ENCODE assay signal across 4 fruit fly cellular contexts in the genomic region with DNA sequence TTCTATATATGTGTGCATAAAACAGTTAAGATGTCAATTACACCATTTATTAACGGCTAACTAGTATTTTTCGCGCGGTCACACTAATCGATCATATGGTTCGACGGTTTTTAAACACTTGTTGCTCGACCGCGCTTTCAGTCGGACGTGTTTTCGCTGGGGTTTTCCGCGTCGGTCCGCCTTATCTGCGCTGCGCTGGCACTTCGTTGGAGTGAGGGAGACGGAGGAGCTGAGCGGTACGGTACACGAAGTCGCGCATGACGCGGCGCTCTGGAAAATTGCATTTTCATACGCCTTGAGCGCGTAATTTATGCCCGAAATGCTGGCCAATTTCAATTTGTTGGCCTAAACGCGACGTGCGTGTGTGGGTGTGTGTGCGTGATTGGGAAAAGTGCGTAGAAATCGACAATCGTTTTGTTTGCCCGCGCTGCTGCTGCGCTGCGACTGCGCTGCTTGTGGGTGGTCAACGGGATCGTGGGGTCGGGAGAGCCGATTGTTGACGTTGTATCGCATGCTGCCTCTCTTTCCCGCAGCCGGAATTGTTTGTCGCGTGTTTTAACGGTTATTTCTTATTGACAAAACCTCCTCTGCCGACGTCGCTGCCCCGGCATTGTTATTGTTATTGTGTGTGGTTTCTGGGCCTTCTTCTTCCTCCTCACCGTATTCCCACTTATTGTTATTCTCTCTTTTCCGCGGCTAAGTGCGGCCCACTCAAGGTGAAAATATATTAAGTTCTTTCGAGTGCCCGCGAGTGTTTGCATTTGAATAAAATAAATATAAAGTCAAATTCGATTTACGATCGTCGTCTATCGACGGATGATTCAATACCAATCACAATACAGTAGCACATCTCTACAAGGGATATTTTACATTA.
TF ChIP-seq lines count a peak whose summit lies in the region.

Gene Itpr, plus strand, starts transcription at position 116 of the 874 bp plus-strand sequence.

TF ChIP-seq in whole organism, adult, 20 proteins besides CTCF, POLR2A, EP300 and RAD21 (continued from another document):
- TF ChIP-seq CG5204 (GFP tag; optimal IDR thresholded peaks at IDR 0.05; lab: Kevin White, UChicago) = no peak
- TF ChIP-seq CG1620 (GFP tag; optimal IDR thresholded peaks at IDR 0.05; lab: Kevin White, UChicago) = no peak
- no peak for TF ChIP-seq CG14711 (tag; optimal IDR thresholded peaks at IDR 0.05; lab: Kevin White, UChicago)
- TF ChIP-seq Crg-1 (GFP tag; optimal IDR thresholded peaks at IDR 0.05; lab: Kevin White, UChicago) = peak; percentile 14
- TF ChIP-seq Hr96 (GFP tag; optimal IDR thresholded peaks at IDR 0.05; lab: Kevin White, UChicago) = no peak

TF ChIP-seq in whole organism, embryonic, 481 proteins besides CTCF, POLR2A, EP300 and RAD21 (continued from another document and continues in another):
- TF ChIP-seq hb (GFP tag; IDR thresholded peaks at IDR 0.05; lab: Robert Waterston, UW; ENCODE audit: partially characterized antibody) = 0 out of 3 replicates have a peak, but pooled peaks have one; percentile 45
- 0 out of 2 replicates have a peak, but pooled peaks have one; percentile 18 for TF ChIP-seq CG6272 (GFP tag; IDR thresholded peaks at IDR 0.05; lab: Robert Waterston, UW)
- TF ChIP-seq E2f2 (GFP tag; IDR thresholded peaks at IDR 0.05; lab: Robert Waterston, UW) = peak; percentile 34; the same call in 1 of the 2 replicates
- 0 out of 2 replicates have a peak, but pooled peaks have one; percentile 20 for TF ChIP-seq stc (GFP tag; IDR thresholded peaks at IDR 0.05; lab: Robert Waterston, UW)
- peak; percentile 1 for TF ChIP-seq Fer1 (GFP tag; optimal IDR thresholded peaks at IDR 0.05; lab: Kevin White, UChicago)
- no peak for TF ChIP-seq lbe (GFP tag; optimal IDR thresholded peaks at IDR 0.05; lab: Kevin White, UChicago)
- no peak for TF ChIP-seq CG4404 (GFP tag; IDR thresholded peaks at IDR 0.05; lab: Robert Waterston, UW)
- no peak for TF ChIP-seq CG7786 (GFP tag; optimal IDR thresholded peaks at IDR 0.05; lab: Kevin White, UChicago)
- TF ChIP-seq sc (optimal IDR thresholded peaks at IDR 0.05; lab: Kevin White, UChicago) = no peak
- TF ChIP-seq sc (GFP tag; optimal IDR thresholded peaks at IDR 0.05; lab: Kevin White, UChicago) = no peak
- no peak for TF ChIP-seq CG17359 (tag; optimal IDR thresholded peaks at IDR 0.05; lab: Kevin White, UChicago)
- TF ChIP-seq grau (tag; optimal IDR thresholded peaks at IDR 0.05; lab: Kevin White, UChicago) = peak; percentile 68
- peak; percentile 57 for TF ChIP-seq sug (tag; optimal IDR thresholded peaks at IDR 0.05; lab: Kevin White, UChicago)
- TF ChIP-seq CG17829 (tag; optimal IDR thresholded peaks at IDR 0.05; lab: Kevin White, UChicago) = peak; percentile 16
- peak; percentile 62; the same call in 2 of the 3 replicates for TF ChIP-seq ci (GFP tag; IDR thresholded peaks at IDR 0.05; lab: Robert Waterston, UW)
- TF ChIP-seq ftz-f1 (GFP tag; optimal IDR thresholded peaks at IDR 0.05; lab: Kevin White, UChicago) = peak; percentile 31
- TF ChIP-seq CG17328 (GFP tag; IDR thresholded peaks at IDR 0.05; lab: Robert Waterston, UW) = peak; percentile 26; the same call in 1 of the 2 replicates
- TF ChIP-seq D (optimal IDR thresholded peaks at IDR 0.05; lab: Kevin White, UChicago) = peak; percentile 24
- peak; percentile 17 for TF ChIP-seq D (GFP tag; optimal IDR thresholded peaks at IDR 0.05; lab: Kevin White, UChicago)
- peak; percentile 50; the same call in 1 of the 2 replicates for TF ChIP-seq amos (GFP tag; IDR thresholded peaks at IDR 0.05; lab: Robert Waterston, UW; ENCODE audit: partially characterized antibody)
- TF ChIP-seq rib (GFP tag; IDR thresholded peaks at IDR 0.05; lab: Robert Waterston, UW) = peak; percentile 68; the same call in 1 of the 2 replicates
- peak; percentile 55; the same call in 1 of the 2 replicates for TF ChIP-seq CG11696 (GFP tag; IDR thresholded peaks at IDR 0.05; lab: Robert Waterston, UW)
- no peak; the same call in 2 of the 3 replicates for TF ChIP-seq row (GFP tag; IDR thresholded peaks at IDR 0.05; lab: Robert Waterston, UW)
- TF ChIP-seq otp (GFP tag; IDR thresholded peaks at IDR 0.05; lab: Robert Waterston, UW) = peak; percentile 58; the same call in 2 of the 3 replicates
- TF ChIP-seq inv (GFP tag; IDR thresholded peaks at IDR 0.05; lab: Robert Waterston, UW; ENCODE audit: partially characterized antibody) = peak; percentile 36; the same call in 1 of the 2 replicates
- TF ChIP-seq CG7745 (tag; optimal IDR thresholded peaks at IDR 0.05; lab: Kevin White, UChicago) = no peak
- TF ChIP-seq Xrp1 (GFP tag; IDR thresholded peaks at IDR 0.05; lab: Robert Waterston, UW) = no peak
- TF ChIP-seq CG4820 (GFP tag; optimal IDR thresholded peaks at IDR 0.05; lab: Kevin White, UChicago) = no peak
- peak; percentile 5 for TF ChIP-seq bcd (GFP tag; optimal IDR thresholded peaks at IDR 0.05; lab: Kevin White, UChicago)
- no peak for TF ChIP-seq Gsc (GFP tag; IDR thresholded peaks at IDR 0.05; lab: Robert Waterston, UW)
- TF ChIP-seq CG13424 (tag; optimal IDR thresholded peaks at IDR 0.05; lab: Kevin White, UChicago) = no peak
- no peak for TF ChIP-seq CG11093 (GFP tag; IDR thresholded peaks at IDR 0.05; lab: Robert Waterston, UW)
- no peak for TF ChIP-seq sim (GFP tag; IDR thresholded peaks at IDR 0.05; lab: Robert Waterston, UW)
- TF ChIP-seq MESR4 (GFP tag; optimal IDR thresholded peaks at IDR 0.05; lab: Kevin White, UChicago) = peak; percentile 41
- TF ChIP-seq CG3065 (GFP tag; optimal IDR thresholded peaks at IDR 0.05; lab: Kevin White, UChicago) = no peak
- peak; percentile 93 for TF ChIP-seq crol (GFP tag; IDR thresholded peaks at IDR 0.05; lab: Robert Waterston, UW)

TF ChIP-seq in whole organism, prepupa, 60 proteins besides CTCF, POLR2A, EP300 and RAD21 (continued from another document):
- no peak for TF ChIP-seq spab (GFP tag; optimal IDR thresholded peaks at IDR 0.05; lab: Kevin White, UChicago)
- TF ChIP-seq Gug (GFP tag; IDR thresholded peaks at IDR 0.05; lab: Robert Waterston, UW) = no peak
- peak; percentile 20 for TF ChIP-seq CG16779 (tag; optimal IDR thresholded peaks at IDR 0.05; lab: Kevin White, UChicago)
- no peak for TF ChIP-seq CG15336 (GFP tag; IDR thresholded peaks at IDR 0.05; lab: Robert Waterston, UW)
- no peak for TF ChIP-seq CG6792 (GFP tag; optimal IDR thresholded peaks at IDR 0.05; lab: Kevin White, UChicago)
- TF ChIP-seq Blimp-1 (GFP tag; optimal IDR thresholded peaks at IDR 0.05; lab: Kevin White, UChicago) = no peak
- no peak for TF ChIP-seq Smox (GFP tag; optimal IDR thresholded peaks at IDR 0.05; lab: Kevin White, UChicago)
- TF ChIP-seq lz (GFP tag; optimal IDR thresholded peaks at IDR 0.05; lab: Kevin White, UChicago) = no peak
- no peak for TF ChIP-seq acj6 (GFP tag; optimal IDR thresholded peaks at IDR 0.05; lab: Kevin White, UChicago)
- no peak for TF ChIP-seq OdsH (GFP tag; optimal IDR thresholded peaks at IDR 0.05; lab: Kevin White, UChicago)
- TF ChIP-seq Met (GFP tag; optimal IDR thresholded peaks at IDR 0.05; lab: Kevin White, UChicago) = no peak
- TF ChIP-seq CG7368 (GFP tag; optimal IDR thresholded peaks at IDR 0.05; lab: Kevin White, UChicago) = no peak
- no peak for TF ChIP-seq topi (GFP tag; optimal IDR thresholded peaks at IDR 0.05; lab: Kevin White, UChicago)
- TF ChIP-seq Lpt (GFP tag; optimal IDR thresholded peaks at IDR 0.05; lab: Kevin White, UChicago) = peak; percentile 40
- TF ChIP-seq esn (GFP tag; optimal IDR thresholded peaks at IDR 0.05; lab: Kevin White, UChicago) = no peak
- TF ChIP-seq CG11902 (GFP tag; optimal IDR thresholded peaks at IDR 0.05; lab: Kevin White, UChicago) = no peak
- peak; percentile 40 for TF ChIP-seq CG6276 (GFP tag; optimal IDR thresholded peaks at IDR 0.05; lab: Kevin White, UChicago)
- TF ChIP-seq CG10669 (GFP tag; optimal IDR thresholded peaks at IDR 0.05; lab: Kevin White, UChicago) = no peak
- no peak for TF ChIP-seq Hr4 (GFP tag; optimal IDR thresholded peaks at IDR 0.05; lab: Kevin White, UChicago)
- TF ChIP-seq CG3032 (tag; optimal IDR thresholded peaks at IDR 0.05; lab: Kevin White, UChicago) = no peak
- TF ChIP-seq Sox14 (GFP tag; optimal IDR thresholded peaks at IDR 0.05; lab: Kevin White, UChicago) = peak; percentile 14
- no peak for TF ChIP-seq net (GFP tag; optimal IDR thresholded peaks at IDR 0.05; lab: Kevin White, UChicago)
- TF ChIP-seq CG6163 (GFP tag; IDR thresholded peaks at IDR 0.05; lab: Robert Waterston, UW) = no peak; the same call in 2 of the 3 replicates
- no peak for TF ChIP-seq eg (GFP tag; IDR thresholded peaks at IDR 0.05; lab: Robert Waterston, UW)
- no peak for TF ChIP-seq pdm3 (GFP tag; optimal IDR thresholded peaks at IDR 0.05; lab: Kevin White, UChicago)
- peak; percentile 58 for TF ChIP-seq Eip78C (GFP tag; lab: Kevin White, UChicago)
- no peak for TF ChIP-seq Hr39 (GFP tag; optimal IDR thresholded peaks at IDR 0.05; lab: Kevin White, UChicago)
- no peak for TF ChIP-seq CG8632 (GFP tag; optimal IDR thresholded peaks at IDR 0.05; lab: Kevin White, UChicago)
- TF ChIP-seq achi (GFP tag; optimal IDR thresholded peaks at IDR 0.05; lab: Kevin White, UChicago) = no peak
- peak; percentile 8 for TF ChIP-seq CG3919 (GFP tag; optimal IDR thresholded peaks at IDR 0.05; lab: Kevin White, UChicago)
- no peak for TF ChIP-seq Ets21C (GFP tag; optimal IDR thresholded peaks at IDR 0.05; lab: Kevin White, UChicago)
- peak; percentile 10 for TF ChIP-seq vri (GFP tag; optimal IDR thresholded peaks at IDR 0.05; lab: Kevin White, UChicago)

TF ChIP-seq in whole organism, wandering third instar larva, 38 proteins besides CTCF, POLR2A, EP300 and RAD21 (continued from another document):
- TF ChIP-seq CG9705 (GFP tag; optimal IDR thresholded peaks at IDR 0.05; lab: Kevin White, UChicago) = no peak
- TF ChIP-seq Dif (GFP tag; optimal IDR thresholded peaks at IDR 0.05; lab: Kevin White, UChicago; ENCODE audit: partially characterized antibody) = peak; percentile 34
- TF ChIP-seq rgr (GFP tag; optimal IDR thresholded peaks at IDR 0.05; lab: Kevin White, UChicago) = no peak
